Fruit fly (Drosophila melanogaster): ENCODE results near the gene CG33722.
A peak's percentile ranks its signal among the peaks of the same experiment; 100 is the strongest.

Gene CG33722

dm6 chr3R:8264302-8265080 lies 20.6 kb downstream of the CG33722 start, which contains the start of the genes RPA1 and Mcm2 (continued):
- TF ChIP-seq CG17385 (GFP tag; optimal IDR thresholded peaks at IDR 0.05) (peak; percentile 66), CG3847 (GFP tag; IDR thresholded peaks at IDR 0.05) (peak; percentile 76; the same call in 1 of the 2 replicates), tin (GFP tag; optimal IDR thresholded peaks at IDR 0.05) (peak; percentile 81), Dip2 (GFP tag; IDR thresholded peaks at IDR 0.05) (no peak), Lim3 (GFP tag; IDR thresholded peaks at IDR 0.05) (no peak), lbe (GFP tag; optimal IDR thresholded peaks at IDR 0.05) (peak; percentile 49), B-H1 (GFP tag; IDR thresholded peaks at IDR 0.05) (peak; percentile 44; the same call in 2 of the 3 replicates), E2f1 (GFP tag; IDR thresholded peaks at IDR 0.05) (peak; percentile 93), HmgD (GFP tag; optimal IDR thresholded peaks at IDR 0.05) (no peak), CG18599 (GFP tag; optimal IDR thresholded peaks at IDR 0.05) (peak; percentile 81), schlank (tag; optimal IDR thresholded peaks at IDR 0.05) (peak; percentile 33), CG15514 (GFP tag; optimal IDR thresholded peaks at IDR 0.05) (peak; percentile 98), ranshi (GFP tag; IDR thresholded peaks at IDR 0.05) (peak; percentile 73; the same call in 1 of the 2 replicates), CG3163 (GFP tag; optimal IDR thresholded peaks at IDR 0.05) (peak; percentile 22), ems (GFP tag; optimal IDR thresholded peaks at IDR 0.05) (no peak), inv (GFP tag; IDR thresholded peaks at IDR 0.05; ENCODE audit: partially characterized antibody) (no peak), CG15269 (tag; optimal IDR thresholded peaks at IDR 0.05) (peak; percentile 78), klu (GFP tag; IDR thresholded peaks at IDR 0.05) (peak; percentile 80), ftz-f1 (GFP tag; optimal IDR thresholded peaks at IDR 0.05) (no peak), repo (GFP tag; optimal IDR thresholded peaks at IDR 0.05) (no peak), BtbVII (GFP tag; optimal IDR thresholded peaks at IDR 0.05) (peak; percentile 55), CG10959 (GFP tag; IDR thresholded peaks at IDR 0.05) (peak; percentile 51), CG11696 (GFP tag; IDR thresholded peaks at IDR 0.05) (0 out of 2 replicates have a peak, but pooled peaks have one; percentile 8), ATbp (GFP tag; optimal IDR thresholded peaks at IDR 0.05) (peak; percentile 38), pzg (GFP tag; optimal IDR thresholded peaks at IDR 0.05) (peak; percentile 49), Dbx (GFP tag; IDR thresholded peaks at IDR 0.05) (peak; percentile 79), cato (GFP tag; optimal IDR thresholded peaks at IDR 0.05; ENCODE audit: borderline replicate concordance) (peak; percentile 47), HLH3B (GFP tag; IDR thresholded peaks at IDR 0.05) (peak; percentile 56), CG10366 (GFP tag; IDR thresholded peaks at IDR 0.05) (peak; percentile 71), Gug (GFP tag; IDR thresholded peaks at IDR 0.05) (peak; percentile 93), lov (optimal IDR thresholded peaks at IDR 0.05) (no peak), lov (GFP tag; IDR thresholded peaks at IDR 0.05) (no peak), Fer1 (GFP tag; optimal IDR thresholded peaks at IDR 0.05) (no peak), B-H2 (GFP tag; optimal IDR thresholded peaks at IDR 0.05) (peak; percentile 68), Fer2 (tag; optimal IDR thresholded peaks at IDR 0.05) (peak; percentile 58), CG31224 (GFP tag; IDR thresholded peaks at IDR 0.05) (peak; percentile 65), Spps (tag; optimal IDR thresholded peaks at IDR 0.05) (peak; percentile 41), stc (GFP tag; IDR thresholded peaks at IDR 0.05) (peak; percentile 44; the same call in 1 of the 2 replicates), CG1024 (GFP tag; IDR thresholded peaks at IDR 0.05) (peak; percentile 35), CG12744 (GFP tag; optimal IDR thresholded peaks at IDR 0.05) (no peak), br (optimal IDR thresholded peaks at IDR 0.05) (no peak), CG30403 (GFP tag; optimal IDR thresholded peaks at IDR 0.05) (peak; percentile 90), caup (GFP tag; optimal IDR thresholded peaks at IDR 0.05; ENCODE audit: severe bottlenecking) (peak; percentile 59), CG4282 (GFP tag; optimal IDR thresholded peaks at IDR 0.05) (peak; percentile 40), sqz (GFP tag; optimal IDR thresholded peaks at IDR 0.05) (no peak), stwl (tag; optimal IDR thresholded peaks at IDR 0.05) (peak; percentile 42), CG8388 (GFP tag; optimal IDR thresholded peaks at IDR 0.05) (peak; percentile 66), CG15011 (GFP tag; optimal IDR thresholded peaks at IDR 0.05) (no peak), CG7839 (tag; optimal IDR thresholded peaks at IDR 0.05) (peak; percentile 81), D19A (tag; optimal IDR thresholded peaks at IDR 0.05) (peak; percentile 61)
